Worm (Caenorhabditis elegans) whole organism, L1 larva: ENCODE measurements around the gene R04D3.2.

Source experiments
- grh-1 ChIP-seq: fragments of 200-800 bp; sonication (Bioruptor generic); IDR thresholded peaks from 2 replicates; pipeline ENCODE4 v1.3.6; 2022; ENCODE audit warnings: missing genetic modification reagents, missing genetic modification characterization, missing compliant biosample characterization
- sox-4 ChIP-seq: sonication (generic microtip); optimal IDR thresholded peaks from 2 replicates; lab custom pipeline; 2016; ENCODE audit warnings: missing genetic modification characterization, missing compliant biosample characterization
- unc-62 ChIP-seq: fragments of 150-350 bp; optimal IDR thresholded peaks from 2 replicates; lab custom pipeline; 2014; ENCODE audit warnings: missing biosample characterization, missing genetic modification reagents, missing genetic modification characterization
- ztf-11 ChIP-seq, 2 experiments: sonication (generic microtip); optimal IDR thresholded peaks; 2 replicates each; lab custom pipeline; 2016 to 2017; ENCODE audit warnings: missing genetic modification characterization in 2 of 2, missing biosample characterization in 1 of 2, missing compliant biosample characterization in 1 of 2

ce11 chrX:13248265-13248664, 38.2 kb downstream of the R04D3.2 start, which contains the start of gene K08H2.7:
- TF ChIP-seq ztf-11 (tag; optimal IDR thresholded peaks at IDR 0.05; lab: Kevin White, UChicago) (no peak), grh-1 (GFP tag; lab: Robert Waterston, UW) (no peak), unc-62 (GFP tag; lab: Kevin White, UChicago) (no peak), sox-4 (no peak)
